Worm (Caenorhabditis elegans) whole organism, late embryonic: Measurements from ENCODE around the gene ZK896.5.

ENCODE experiments used
- K02D7.2 ChIP-seq: sonication (generic microtip); optimal IDR thresholded peaks from 2 replicates; lab custom pipeline; 2017; ENCODE audit warnings: mild to moderate bottlenecking, missing genetic modification characterization, missing compliant biosample characterization
- Y22D7AL.16 ChIP-seq: sonication (generic microtip); optimal IDR thresholded peaks from 2 replicates; lab custom pipeline; 2016; ENCODE audit warnings: missing genetic modification characterization, missing compliant biosample characterization
- fkh-10 ChIP-seq: fragments of 150-350 bp; optimal IDR thresholded peaks from 2 replicates; lab custom pipeline; 2014; ENCODE audit warnings: missing biosample characterization, missing genetic modification reagents, missing genetic modification characterization
- lin-11 ChIP-seq: fragments of 200-800 bp; sonication (Bioruptor generic); optimal IDR thresholded peaks from 2 replicates; lab custom pipeline; 2018; ENCODE audit warnings: mild to moderate bottlenecking, missing genetic modification characterization, missing compliant biosample characterization
- nfya-1 ChIP-seq: sonication (generic microtip); optimal IDR thresholded peaks from 2 replicates; lab custom pipeline; 2017; ENCODE audit warnings: missing genetic modification characterization, mild to moderate bottlenecking, missing compliant biosample characterization, antibody characterized with exemption, moderate library complexity
- nhr-11 ChIP-seq: fragments of 150-350 bp; optimal IDR thresholded peaks from 2 replicates; lab custom pipeline; 2014; ENCODE audit warnings: missing biosample characterization, missing genetic modification characterization
- pha-4 ChIP-seq: fragments of 150-350 bp; optimal IDR thresholded peaks from 2 replicates; lab custom pipeline; 2018; ENCODE audit warnings: missing biosample characterization, missing genetic modification reagents, missing genetic modification characterization
- pqm-1 ChIP-seq: sonication (generic microtip); optimal IDR thresholded peaks from 2 replicates; lab custom pipeline; 2016; ENCODE audit warnings: missing genetic modification characterization, missing compliant biosample characterization
- unc-42 ChIP-seq: sonication (generic microtip); optimal IDR thresholded peaks from 2 replicates; lab custom pipeline; 2016; ENCODE audit warnings: missing genotype, missing genetic modification characterization, missing compliant biosample characterization
- unc-55 ChIP-seq: sonication (generic microtip); optimal IDR thresholded peaks from 2 replicates; lab custom pipeline; 2017; ENCODE audit warnings: missing biosample characterization, missing genetic modification reagents, missing genetic modification characterization
- unc-86 ChIP-seq: sonication (generic microtip); optimal IDR thresholded peaks from 2 replicates; lab custom pipeline; 2016; ENCODE audit warnings: missing genetic modification characterization, missing compliant biosample characterization

ce11 chrIV:12890445-12890844, 11.0 kb upstream of the ZK896.5 start, which contains the start of gene K08D8.6:
- no peak for TF ChIP-seq nfya-1 (tag; lab: Kevin White, UChicago)
- TF ChIP-seq Y22D7AL.16: no peak
- TF ChIP-seq unc-86: no peak
- TF ChIP-seq fkh-10 (GFP tag; lab: Kevin White, UChicago): no peak
- no peak for TF ChIP-seq pha-4 (tag; lab: Kevin White, UChicago)
- TF ChIP-seq unc-55 (GFP tag; lab: Kevin White, UChicago): no peak
- no peak for TF ChIP-seq pqm-1 (tag; lab: Kevin White, UChicago)
- no peak for TF ChIP-seq nhr-11 (tag; lab: Kevin White, UChicago)
- no peak for TF ChIP-seq unc-42
- no peak for TF ChIP-seq K02D7.2 (tag; lab: Kevin White, UChicago)
- no peak for TF ChIP-seq lin-11
